Worm (Caenorhabditis elegans) whole organism, L2 larva: ENCODE measurements around the gene mdt-15.

ENCODE experiments used
- C34F6.9 ChIP-seq: fragments of 150-350 bp; optimal IDR thresholded peaks from 2 replicates; lab custom pipeline; 2014; ENCODE audit warnings: missing biosample characterization, missing genetic modification characterization
- F13H6.1 ChIP-seq: sonication (generic microtip); optimal IDR thresholded peaks from 2 replicates; lab custom pipeline; 2016; ENCODE audit warnings: missing genetic modification characterization, missing compliant biosample characterization
- R02D3.7 ChIP-seq: fragments of 150-350 bp; optimal IDR thresholded peaks from 2 replicates; lab custom pipeline; 2014; ENCODE audit warnings: missing biosample characterization, missing genetic modification characterization
- Y55F3AM.14 ChIP-seq: fragments of 200-800 bp; sonication (Bioruptor generic); optimal IDR thresholded peaks from 2 replicates; lab custom pipeline; 2018; ENCODE audit warnings: mild to moderate bottlenecking, missing genetic modification characterization, missing compliant biosample characterization
- ZK546.5 ChIP-seq: sonication (generic microtip); optimal IDR thresholded peaks from 2 replicates; lab custom pipeline; 2017; ENCODE audit warnings: missing biosample characterization, missing genetic modification characterization
- alr-1 ChIP-seq: fragments of 150-350 bp; optimal IDR thresholded peaks from 2 replicates; lab custom pipeline; 2014; ENCODE audit warnings: missing biosample characterization, missing genetic modification characterization
- aly-2 ChIP-seq: fragments of 150-350 bp; optimal IDR thresholded peaks from 2 replicates; lab custom pipeline; 2014; ENCODE audit warnings: missing biosample characterization, missing genetic modification characterization
- ama-1 ChIP-seq: fragments of 150-350 bp; optimal IDR thresholded peaks from 2 replicates; lab custom pipeline; 2018; ENCODE audit warnings: inconsistent platforms
- blmp-1 ChIP-seq: sonication (generic microtip); optimal IDR thresholded peaks from 2 replicates; lab custom pipeline; 2017; ENCODE audit warnings: missing genetic modification characterization, mild to moderate bottlenecking, missing compliant biosample characterization, antibody characterized with exemption, moderate library complexity; ENCODE audit not compliant: insufficient read depth
- ceh-16 ChIP-seq: fragments of 150-350 bp; optimal IDR thresholded peaks from 2 replicates; lab custom pipeline; 2014; ENCODE audit warnings: missing biosample characterization, missing genetic modification characterization
- ceh-82 ChIP-seq: fragments of 150-350 bp; optimal IDR thresholded peaks from 2 replicates; lab custom pipeline; 2014; ENCODE audit warnings: missing biosample characterization, missing genetic modification characterization
- crh-2 ChIP-seq: sonication (generic microtip); optimal IDR thresholded peaks from 2 replicates; lab custom pipeline; 2017; ENCODE audit warnings: missing biosample characterization, missing genetic modification characterization
- egl-27 ChIP-seq: sonication (generic microtip); optimal IDR thresholded peaks from 3 replicates; lab custom pipeline; 2017; ENCODE audit warnings: missing biosample characterization, missing genetic modification reagents, missing genetic modification characterization
- elt-1 ChIP-seq: fragments of 150-350 bp; optimal IDR thresholded peaks from 2 replicates; lab custom pipeline; 2014; ENCODE audit warnings: missing biosample characterization, missing genetic modification characterization
- fos-1 ChIP-seq: fragments of 150-350 bp; optimal IDR thresholded peaks from 2 replicates; lab custom pipeline; 2014; ENCODE audit warnings: missing biosample characterization, missing genetic modification characterization
- gmeb-1 ChIP-seq: fragments of 150-350 bp; optimal IDR thresholded peaks from 2 replicates; lab custom pipeline; 2014; ENCODE audit warnings: missing biosample characterization, missing genetic modification characterization
- lin-13 ChIP-seq: fragments of 150-350 bp; optimal IDR thresholded peaks from 2 replicates; lab custom pipeline; 2014; ENCODE audit warnings: missing biosample characterization, missing genetic modification reagents, missing genetic modification characterization
- lin-39 ChIP-seq: fragments of 150-350 bp; optimal IDR thresholded peaks from 2 replicates; lab custom pipeline; 2014; ENCODE audit warnings: missing biosample characterization, missing genetic modification reagents, missing genetic modification characterization
- mab-5 ChIP-seq: fragments of 150-350 bp; optimal IDR thresholded peaks from 2 replicates; lab custom pipeline; 2014; ENCODE audit warnings: missing biosample characterization, missing genetic modification characterization
- mdl-1 ChIP-seq, 2 experiments: fragments of 150-350 bp in 1 of 2; sonication (generic microtip) in 1 of 2; optimal IDR thresholded peaks; 2 replicates each; lab custom pipeline; 2017; ENCODE audit warnings: missing biosample characterization in 2 of 2, missing genetic modification characterization in 2 of 2
- nhr-10 ChIP-seq: sonication (generic microtip); optimal IDR thresholded peaks from 2 replicates; lab custom pipeline; 2017; ENCODE audit warnings: missing biosample characterization, missing genetic modification characterization
- nhr-11 ChIP-seq: fragments of 150-350 bp; optimal IDR thresholded peaks from 2 replicates; lab custom pipeline; 2014; ENCODE audit warnings: missing biosample characterization, missing genetic modification characterization
- nhr-12 ChIP-seq: fragments of 150-350 bp; optimal IDR thresholded peaks from 2 replicates; lab custom pipeline; 2014; ENCODE audit warnings: missing biosample characterization, missing genetic modification characterization
- nhr-129 ChIP-seq: fragments of 150-350 bp; optimal IDR thresholded peaks from 2 replicates; lab custom pipeline; 2014; ENCODE audit warnings: missing biosample characterization, missing genetic modification characterization
- nhr-21 ChIP-seq: fragments of 150-350 bp; optimal IDR thresholded peaks from 2 replicates; lab custom pipeline; 2014; ENCODE audit warnings: missing biosample characterization, missing genetic modification characterization
- nhr-23 ChIP-seq: fragments of 150-350 bp; optimal IDR thresholded peaks from 2 replicates; lab custom pipeline; 2014; ENCODE audit warnings: missing biosample characterization, missing genetic modification reagents, missing genetic modification characterization
- nhr-237 ChIP-seq: fragments of 150-350 bp; optimal IDR thresholded peaks from 2 replicates; lab custom pipeline; 2014; ENCODE audit warnings: missing biosample characterization, missing genetic modification characterization
- nhr-25 ChIP-seq: fragments of 150-350 bp; sonication (generic microtip); optimal IDR thresholded peaks from 3 replicates; lab custom pipeline; 2014; ENCODE audit warnings: missing biosample characterization, missing genetic modification characterization
- nhr-6 ChIP-seq: fragments of 150-350 bp; optimal IDR thresholded peaks from 2 replicates; lab custom pipeline; 2014; ENCODE audit warnings: missing biosample characterization, missing genetic modification characterization
- sem-4 ChIP-seq: fragments of 150-350 bp; optimal IDR thresholded peaks from 2 replicates; lab custom pipeline; 2014; ENCODE audit warnings: missing biosample characterization, missing genetic modification reagents, missing genetic modification characterization
- sma-3 ChIP-seq: sonication (generic microtip); optimal IDR thresholded peaks from 2 replicates; lab custom pipeline; 2016; ENCODE audit warnings: missing genetic modification reagents, missing genetic modification characterization, missing compliant biosample characterization
- sma-9 ChIP-seq, 2 experiments: fragments of 150-350 bp in 1 of 2; sonication (generic microtip) in 1 of 2; optimal IDR thresholded peaks; 2 replicates each; lab custom pipeline; 2014 to 2016; ENCODE audit warnings: missing genetic modification characterization in 2 of 2, mild to moderate bottlenecking in 1 of 2, missing biosample characterization in 1 of 2, missing compliant biosample characterization in 1 of 2, missing genetic modification reagents in 1 of 2, moderate library complexity in 1 of 2
- unc-39 ChIP-seq: fragments of 150-350 bp; optimal IDR thresholded peaks from 2 replicates; lab custom pipeline; 2014; ENCODE audit warnings: missing biosample characterization, missing genetic modification characterization
- unc-55 ChIP-seq: fragments of 150-350 bp; sonication (generic microtip); optimal IDR thresholded peaks from 3 replicates; lab custom pipeline; 2014; ENCODE audit warnings: missing biosample characterization, missing genetic modification reagents, missing genetic modification characterization
- unc-62 ChIP-seq: fragments of 150-350 bp; optimal IDR thresholded peaks from 2 replicates; lab custom pipeline; 2014; ENCODE audit warnings: missing biosample characterization, missing genetic modification reagents, missing genetic modification characterization
- zag-1 ChIP-seq: fragments of 150-350 bp; optimal IDR thresholded peaks from 2 replicates; lab custom pipeline; 2014; ENCODE audit warnings: missing biosample characterization, missing genetic modification characterization
- ztf-11 ChIP-seq: sonication (generic microtip); optimal IDR thresholded peaks from 2 replicates; lab custom pipeline; 2017; ENCODE audit warnings: missing biosample characterization, missing genetic modification characterization
- ztf-4 ChIP-seq: fragments of 150-350 bp; optimal IDR thresholded peaks from 2 replicates; lab custom pipeline; 2014; ENCODE audit warnings: missing biosample characterization, missing genetic modification characterization

mdt-15 gene

ce11 chrIII:5836816-5837215 lies 3.3 kb upstream of the mdt-15 start, which contains the start of gene W04D12.1:
TSS of gene W04D12.1 (plus strand) at chrIII:5836926.
- peak; percentile 18 for TF ChIP-seq C34F6.9 (tag; lab: Kevin White, UChicago)
- no peak for TF ChIP-seq nhr-11
- no peak for TF ChIP-seq nhr-10 (tag; lab: Kevin White, UChicago)
- no peak for TF ChIP-seq nhr-237
- peak; percentile 23 for TF ChIP-seq egl-27
- peak; percentile 17 for TF ChIP-seq sma-9 (GFP tag; optimal IDR thresholded peaks at IDR 0.05; lab: Kevin White, UChicago)
- no peak for TF ChIP-seq sma-9 (tag; optimal IDR thresholded peaks at IDR 0.05; lab: Kevin White, UChicago)
- peak; percentile 14 for TF ChIP-seq ama-1
- no peak for TF ChIP-seq lin-13 (GFP tag; lab: Kevin White, UChicago)
- peak; percentile 3 for TF ChIP-seq blmp-1
- TF ChIP-seq zag-1 (tag; lab: Kevin White, UChicago): no peak
- TF ChIP-seq gmeb-1: peak; percentile 35
- peak; percentile 2 for TF ChIP-seq nhr-25 (tag; lab: Kevin White, UChicago)

- TF ChIP-seq unc-39 (tag; lab: Kevin White, UChicago) (no peak), nhr-10 (tag; lab: Kevin White, UChicago) (no peak), nhr-6 (tag; lab: Kevin White, UChicago) (no peak), Y55F3AM.14 (no peak), ztf-11 (tag; lab: Kevin White, UChicago) (no peak), nhr-23 (no peak), unc-62 (no peak), nhr-129 (tag; lab: Kevin White, UChicago) (peak; percentile 9), elt-1 (tag; lab: Kevin White, UChicago) (peak; percentile 79), lin-39 (no peak), nhr-25 (tag; lab: Kevin White, UChicago) (peak; percentile 5), ceh-16 (tag; lab: Kevin White, UChicago) (peak; percentile 29), sma-9 (GFP tag; optimal IDR thresholded peaks at IDR 0.05; lab: Kevin White, UChicago) (peak; percentile 55), sma-9 (tag; optimal IDR thresholded peaks at IDR 0.05; lab: Kevin White, UChicago) (no peak), mab-5 (tag; lab: Kevin White, UChicago) (no peak), egl-27 (no peak), crh-2 (peak; percentile 21)
Observed at ce11 chrIII:5836261-5836660, 2.7 kb upstream of the mdt-15 start.

- TF ChIP-seq sem-4 (tag; lab: Kevin White, UChicago) (no peak), mdl-1 (tag; optimal IDR thresholded peaks at IDR 0.05; lab: Kevin White, UChicago) (no peak), sma-9 (GFP tag; optimal IDR thresholded peaks at IDR 0.05; lab: Kevin White, UChicago) (peak; percentile 48), sma-9 (tag; optimal IDR thresholded peaks at IDR 0.05; lab: Kevin White, UChicago) (no peak), elt-1 (tag; lab: Kevin White, UChicago) (no peak), crh-2 (peak; percentile 57), unc-39 (tag; lab: Kevin White, UChicago) (no peak), R02D3.7 (tag; lab: Kevin White, UChicago) (no peak), unc-55 (GFP tag; lab: Kevin White, UChicago) (no peak), C34F6.9 (tag; lab: Kevin White, UChicago) (no peak), nhr-21 (tag; lab: Kevin White, UChicago) (peak; percentile 52), aly-2 (tag; lab: Kevin White, UChicago) (no peak), F13H6.1 (tag; lab: Kevin White, UChicago) (peak; percentile 23), blmp-1 (peak; percentile 37), fos-1 (tag; lab: Kevin White, UChicago) (peak; percentile 85), mab-5 (tag; lab: Kevin White, UChicago) (no peak), nhr-12 (tag; lab: Kevin White, UChicago) (no peak), nhr-237 (no peak), nhr-6 (tag; lab: Kevin White, UChicago) (no peak), egl-27 (no peak), alr-1 (tag; lab: Kevin White, UChicago) (no peak), lin-13 (GFP tag; lab: Kevin White, UChicago) (no peak), ZK546.5 (tag; lab: Kevin White, UChicago) (no peak), ztf-4 (peak; percentile 50), gmeb-1 (no peak), ama-1 (no peak), Y55F3AM.14 (no peak), nhr-25 (tag; lab: Kevin White, UChicago) (no peak), ceh-82 (no peak), sma-3 (GFP tag; lab: Kevin White, UChicago) (peak; percentile 39), ceh-16 (tag; lab: Kevin White, UChicago) (no peak), lin-39 (no peak), unc-62 (no peak), nhr-129 (tag; lab: Kevin White, UChicago) (peak; percentile 38), ztf-11 (tag; lab: Kevin White, UChicago) (no peak)
Observed at ce11 chrIII:5835163-5835871, 1.8 kb upstream of the mdt-15 start.
